Fruit fly (Drosophila melanogaster) whole organism, embryonic: Measurements from ENCODE around the gene CG5096.

Experiments used
- Aef1 ChIP-seq: fragments of 200-800 bp; sonication (Bioruptor generic); IDR thresholded peaks from 3 replicates; pipeline ENCODE4 v1.3.6; 2022; ENCODE audit warnings: missing biosample characterization, missing genetic modification characterization
- Atf6 ChIP-seq: fragments of 200-800 bp; sonication (Bioruptor generic); IDR thresholded peaks from 2 replicates; pipeline ENCODE4 v1.3.6; 2022; ENCODE audit warnings: missing biosample characterization, missing genetic modification characterization
- C15 ChIP-seq: fragments of 200-800 bp; sonication (Bioruptor generic); IDR thresholded peaks from 3 replicates; pipeline ENCODE4 v1.3.6; 2022; ENCODE audit warnings: missing biosample characterization, missing genetic modification characterization
- CG1024 ChIP-seq: fragments of 200-800 bp; sonication (Bioruptor generic); IDR thresholded peaks from 2 replicates; pipeline ENCODE4 v1.3.6; 2022; ENCODE audit warnings: missing biosample characterization, missing genetic modification characterization
- CG10654 ChIP-seq: fragments of 200-800 bp; sonication (Bioruptor generic); optimal IDR thresholded peaks from 2 replicates; lab custom pipeline; 2016; ENCODE audit warnings: missing biosample characterization, missing genetic modification characterization
- CG11398 ChIP-seq: fragments of 200-800 bp; sonication (Bioruptor generic); optimal IDR thresholded peaks from 2 replicates; lab custom pipeline; 2016; ENCODE audit warnings: missing biosample characterization, missing genetic modification characterization
- CG12104 ChIP-seq: fragments of 200-800 bp; sonication (Bioruptor generic); optimal IDR thresholded peaks from 3 replicates; lab custom pipeline; 2016; ENCODE audit warnings: missing biosample characterization, missing genetic modification characterization
- CG12391 ChIP-seq: fragments of 200-800 bp; sonication (Bioruptor generic); optimal IDR thresholded peaks from 3 replicates; lab custom pipeline; 2018; ENCODE audit warnings: missing biosample characterization, mild to moderate bottlenecking, missing genetic modification characterization, moderate library complexity
- CG12769 ChIP-seq: fragments of 200-800 bp; sonication (Bioruptor generic); optimal IDR thresholded peaks from 2 replicates; lab custom pipeline; 2019; ENCODE audit warnings: missing biosample characterization, mild to moderate bottlenecking, missing genetic modification characterization, moderate library complexity
- CG12942 ChIP-seq: fragments of 200-800 bp; sonication (Bioruptor generic); optimal IDR thresholded peaks from 3 replicates; lab custom pipeline; 2016; ENCODE audit warnings: missing biosample characterization, missing genetic modification characterization
- CG13287 ChIP-seq: fragments of 200-800 bp; sonication (Bioruptor generic); IDR thresholded peaks from 2 replicates; pipeline ENCODE4 v1.3.6; 2022; ENCODE audit warnings: missing biosample characterization, missing genetic modification characterization; ENCODE audit not compliant: partially characterized antibody
- CG14050 ChIP-seq: fragments of 200-800 bp; sonication (Bioruptor generic); IDR thresholded peaks from 3 replicates; pipeline ENCODE4 v1.3.6; 2022; ENCODE audit warnings: missing biosample characterization, missing genetic modification characterization
- CG15073 ChIP-seq: fragments of 200-800 bp; sonication (Bioruptor generic); optimal IDR thresholded peaks from 2 replicates; lab custom pipeline; 2016; ENCODE audit warnings: missing biosample characterization, missing genetic modification characterization
- CG1603 ChIP-seq: fragments of 200-800 bp; sonication (Bioruptor generic); optimal IDR thresholded peaks from 2 replicates; lab custom pipeline; 2019; ENCODE audit warnings: missing biosample characterization, mild to moderate bottlenecking, missing genetic modification characterization, moderate library complexity
- CG1647 ChIP-seq: fragments of 200-800 bp; sonication (Bioruptor generic); optimal IDR thresholded peaks from 3 replicates; lab custom pipeline; 2016; ENCODE audit warnings: missing biosample characterization, missing genetic modification characterization
- CG17612 ChIP-seq: fragments of 200-800 bp; sonication (Bioruptor generic); IDR thresholded peaks from 2 replicates; pipeline ENCODE4 v1.3.6; 2022; ENCODE audit warnings: missing biosample characterization, missing genetic modification characterization
- CG18599 ChIP-seq: fragments of 200-800 bp; sonication (Bioruptor generic); optimal IDR thresholded peaks from 3 replicates; lab custom pipeline; 2017; ENCODE audit warnings: missing biosample characterization, missing genetic modification characterization, mild to moderate bottlenecking, moderate library complexity, missing genetic modification reagents
- CG34376 ChIP-seq: fragments of 200-800 bp; sonication (Bioruptor generic); optimal IDR thresholded peaks from 2 replicates; lab custom pipeline; 2018; ENCODE audit warnings: missing biosample characterization, mild to moderate bottlenecking, missing genetic modification characterization
- CG5953 ChIP-seq: fragments of 200-800 bp; sonication (Bioruptor generic); IDR thresholded peaks from 2 replicates; pipeline ENCODE4 v1.3.6; 2022; ENCODE audit warnings: missing biosample characterization, missing genetic modification characterization
- CG8089 ChIP-seq: fragments of 200-800 bp; sonication (Bioruptor generic); optimal IDR thresholded peaks from 3 replicates; lab custom pipeline; 2016; ENCODE audit warnings: missing biosample characterization, missing genetic modification characterization
- CG8359 ChIP-seq: fragments of 200-800 bp; sonication (Bioruptor generic); optimal IDR thresholded peaks from 2 replicates; lab custom pipeline; 2017; ENCODE audit warnings: missing biosample characterization, mild to moderate bottlenecking, missing genetic modification characterization, borderline replicate concordance
- CG9215 ChIP-seq: fragments of 200-800 bp; sonication (Bioruptor generic); IDR thresholded peaks from 2 replicates; pipeline ENCODE4 v1.3.6; 2022; ENCODE audit warnings: missing biosample characterization, missing genetic modification characterization
- CG9817 ChIP-seq: fragments of 200-800 bp; sonication (Bioruptor generic); optimal IDR thresholded peaks from 2 replicates; lab custom pipeline; 2018; ENCODE audit warnings: missing biosample characterization, mild to moderate bottlenecking, missing genetic modification characterization, moderate library complexity
- D ChIP-seq, 2 experiments: fragments of 200-800 bp in 1 of 2; fragments of >200 bp in 1 of 2; sonication (Bioruptor generic) in 1 of 2; optimal IDR thresholded peaks; 2 replicates in 1 of 2; 3 replicates in 1 of 2; lab custom pipeline; 2017; ENCODE audit warnings: mild to moderate bottlenecking in 1 of 2, missing biosample characterization in 1 of 2, missing genetic modification characterization in 1 of 2, missing genetic modification reagents in 1 of 2
- D19A ChIP-seq: fragments of 200-800 bp; optimal IDR thresholded peaks from 3 replicates; lab custom pipeline; 2019; ENCODE audit warnings: missing biosample characterization, mild to moderate bottlenecking, missing genetic modification characterization, moderate library complexity
- Dbx ChIP-seq: fragments of 200-800 bp; sonication (Bioruptor generic); IDR thresholded peaks from 3 replicates; pipeline ENCODE4 v1.3.6; 2022; ENCODE audit warnings: missing biosample characterization, missing genetic modification characterization
- Dll ChIP-seq: fragments of 200-800 bp; sonication (Bioruptor generic); IDR thresholded peaks from 4 replicates; pipeline ENCODE4 v1.3.6; 2022; ENCODE audit warnings: missing biosample characterization, missing genetic modification characterization; ENCODE audit not compliant: partially characterized antibody
- ERR ChIP-seq: fragments of 200-800 bp; sonication (Bioruptor generic); optimal IDR thresholded peaks from 2 replicates; lab custom pipeline; 2016; ENCODE audit warnings: missing biosample characterization, missing genetic modification characterization
- Elba2 ChIP-seq: fragments of 200-800 bp; sonication (Bioruptor generic); optimal IDR thresholded peaks from 3 replicates; lab custom pipeline; 2016; ENCODE audit warnings: missing biosample characterization, missing genetic modification characterization
- Xbp1 ChIP-seq: fragments of 200-800 bp; sonication (Bioruptor generic); optimal IDR thresholded peaks from 3 replicates; lab custom pipeline; 2016; ENCODE audit warnings: missing biosample characterization, mild to moderate bottlenecking, missing genetic modification characterization
- cg ChIP-seq: fragments of 200-800 bp; sonication (Bioruptor generic); optimal IDR thresholded peaks from 3 replicates; lab custom pipeline; 2019; ENCODE audit warnings: missing biosample characterization, mild to moderate bottlenecking, missing genetic modification characterization, moderate library complexity
- chinmo ChIP-seq: fragments of 200-800 bp; sonication (Bioruptor generic); IDR thresholded peaks from 4 replicates; pipeline ENCODE4 v1.3.6; 2022; ENCODE audit warnings: missing biosample characterization, missing genetic modification characterization; ENCODE audit not compliant: partially characterized antibody
- disco-r ChIP-seq: fragments of 200-800 bp; sonication (Bioruptor generic); optimal IDR thresholded peaks from 2 replicates; lab custom pipeline; 2016; ENCODE audit warnings: missing biosample characterization, missing genetic modification characterization
- gfzf ChIP-seq: fragments of 200-800 bp; sonication (Bioruptor generic); optimal IDR thresholded peaks from 2 replicates; lab custom pipeline; 2016; ENCODE audit warnings: missing biosample characterization, mild to moderate bottlenecking, missing genetic modification characterization, moderate library complexity
- grau ChIP-seq: fragments of 200-800 bp; optimal IDR thresholded peaks from 3 replicates; lab custom pipeline; 2019; ENCODE audit warnings: missing biosample characterization, mild to moderate bottlenecking, missing genetic modification characterization, moderate library complexity
- hb ChIP-seq: fragments of 200-800 bp; sonication (Bioruptor generic); IDR thresholded peaks from 3 replicates; pipeline ENCODE4 v1.3.6; 2022; ENCODE audit warnings: missing biosample characterization, missing genetic modification characterization; ENCODE audit not compliant: partially characterized antibody
- ind ChIP-seq: fragments of 200-800 bp; sonication (Bioruptor generic); optimal IDR thresholded peaks from 3 replicates; lab custom pipeline; 2016; ENCODE audit warnings: missing biosample characterization, missing genetic modification characterization
- lbe ChIP-seq: fragments of 200-800 bp; sonication (Bioruptor generic); optimal IDR thresholded peaks from 2 replicates; lab custom pipeline; 2016; ENCODE audit warnings: missing biosample characterization, mild to moderate bottlenecking, missing genetic modification characterization
- lmd ChIP-seq: fragments of 200-800 bp; sonication (Bioruptor generic); IDR thresholded peaks from 2 replicates; pipeline ENCODE4 v1.3.6; 2022; ENCODE audit warnings: missing biosample characterization, missing genetic modification characterization
- org-1 ChIP-seq: fragments of 200-800 bp; sonication (Bioruptor generic); optimal IDR thresholded peaks from 2 replicates; lab custom pipeline; 2017; ENCODE audit warnings: missing biosample characterization, missing genetic modification characterization
- pfk ChIP-seq: fragments of 200-800 bp; sonication (Bioruptor generic); optimal IDR thresholded peaks from 2 replicates; lab custom pipeline; 2018; ENCODE audit warnings: missing biosample characterization, mild to moderate bottlenecking, missing genetic modification characterization, moderate library complexity
- rib ChIP-seq: fragments of 200-800 bp; sonication (Bioruptor generic); IDR thresholded peaks from 2 replicates; pipeline ENCODE4 v1.3.6; 2022; ENCODE audit warnings: missing biosample characterization, missing genetic modification characterization
- row ChIP-seq: fragments of 200-800 bp; sonication (Bioruptor generic); IDR thresholded peaks from 3 replicates; pipeline ENCODE4 v1.3.6; 2022; ENCODE audit warnings: missing biosample characterization, missing genetic modification characterization
- run ChIP-seq: fragments of 200-800 bp; sonication (Bioruptor generic); optimal IDR thresholded peaks from 3 replicates; lab custom pipeline; 2018; ENCODE audit warnings: missing biosample characterization, mild to moderate bottlenecking, missing genetic modification characterization
- sd ChIP-seq: fragments of 200-800 bp; sonication (Bioruptor generic); optimal IDR thresholded peaks from 3 replicates; lab custom pipeline; 2018; ENCODE audit warnings: missing biosample characterization, mild to moderate bottlenecking, missing genetic modification characterization, moderate library complexity
- shn ChIP-seq: fragments of 200-800 bp; sonication (Bioruptor generic); optimal IDR thresholded peaks from 3 replicates; lab custom pipeline; 2016; ENCODE audit warnings: missing biosample characterization, missing genetic modification characterization
- sim ChIP-seq: fragments of 200-800 bp; sonication (Bioruptor generic); IDR thresholded peaks from 2 replicates; pipeline ENCODE4 v1.3.6; 2022; ENCODE audit warnings: missing biosample characterization, missing genetic modification characterization
- sna ChIP-seq: fragments of 200-800 bp; sonication (Bioruptor generic); IDR thresholded peaks from 2 replicates; pipeline ENCODE4 v1.3.6; 2022; ENCODE audit warnings: missing biosample characterization, missing genetic modification characterization; ENCODE audit not compliant: partially characterized antibody
- stwl ChIP-seq: fragments of 200-800 bp; sonication (Bioruptor generic); optimal IDR thresholded peaks from 3 replicates; lab custom pipeline; 2018; ENCODE audit warnings: missing biosample characterization, mild to moderate bottlenecking, missing genetic modification characterization, moderate library complexity
- tx ChIP-seq: fragments of 200-800 bp; sonication (Bioruptor generic); optimal IDR thresholded peaks from 2 replicates; lab custom pipeline; 2016; ENCODE audit warnings: missing biosample characterization, missing genetic modification characterization
- vnd ChIP-seq: fragments of 200-800 bp; sonication (Bioruptor generic); IDR thresholded peaks from 3 replicates; pipeline ENCODE4 v1.3.6; 2022; ENCODE audit warnings: missing biosample characterization, missing genetic modification characterization; ENCODE audit not compliant: partially characterized antibody

CG5096 gene

dm6 chr2L:10341405-10341804, 40.7 kb upstream of the CG5096 start, which contains the start of gene CG31715 (continued):
- TF ChIP-seq CG34376 (GFP tag; lab: Kevin White, UChicago) (peak; percentile 5), chinmo (no peak), CG8089 (no peak), row (GFP tag; lab: Robert Waterston, UW) (peak; percentile 81), CG9817 (tag; lab: Kevin White, UChicago) (no peak), org-1 (GFP tag; lab: Kevin White, UChicago) (no peak), gfzf (peak; percentile 34), ind (GFP tag; lab: Kevin White, UChicago) (no peak), CG15073 (no peak), Elba2 (GFP tag; lab: Kevin White, UChicago) (no peak), Dbx (GFP tag; lab: Robert Waterston, UW) (peak; percentile 62; the same call in 1 of the 3 replicates), stwl (tag; lab: Kevin White, UChicago) (peak; percentile 56), CG12104 (GFP tag; lab: Kevin White, UChicago) (no peak), CG1647 (GFP tag; lab: Kevin White, UChicago) (no peak), Xbp1 (peak; percentile 20), rib (GFP tag; lab: Robert Waterston, UW) (peak; percentile 49; the same call in 1 of the 2 replicates), hb (no peak), shn (GFP tag; lab: Kevin White, UChicago) (no peak), CG1603 (peak; percentile 35), ERR (GFP tag; lab: Kevin White, UChicago) (no peak), CG10654 (no peak), disco-r (GFP tag; lab: Kevin White, UChicago) (no peak), tx (GFP tag; lab: Kevin White, UChicago) (no peak), lbe (GFP tag; lab: Kevin White, UChicago) (peak; percentile 44), run (tag; lab: Kevin White, UChicago) (no peak), CG12391 (tag; lab: Kevin White, UChicago) (peak; percentile 54), CG14050 (GFP tag; lab: Robert Waterston, UW) (no peak), CG12769 (tag; lab: Kevin White, UChicago) (no peak), D (optimal IDR thresholded peaks at IDR 0.05; lab: Kevin White, UChicago) (no peak), D (GFP tag; optimal IDR thresholded peaks at IDR 0.05; lab: Kevin White, UChicago) (no peak), CG8359 (GFP tag; lab: Kevin White, UChicago) (no peak), pfk (GFP tag; lab: Kevin White, UChicago) (no peak), D19A (tag; lab: Kevin White, UChicago) (peak; percentile 8), cg (no peak), Dll (peak; percentile 64), lmd (no peak), C15 (no peak), CG17612 (GFP tag; lab: Robert Waterston, UW) (no peak), CG11398 (GFP tag; lab: Kevin White, UChicago) (no peak), CG18599 (GFP tag; lab: Kevin White, UChicago) (no peak), CG1024 (GFP tag; lab: Robert Waterston, UW) (no peak), Aef1 (GFP tag; lab: Robert Waterston, UW) (no peak), Atf6 (0 out of 2 replicates have a peak, but pooled peaks have one; percentile 19), CG9215 (GFP tag; lab: Robert Waterston, UW) (no peak), CG12942 (no peak), sna (GFP tag; lab: Robert Waterston, UW) (no peak), grau (peak; percentile 38), vnd (no peak), sim (no peak), CG5953 (GFP tag; lab: Robert Waterston, UW) (no peak), CG13287 (GFP tag; lab: Robert Waterston, UW) (peak; percentile 63), sd (tag; lab: Kevin White, UChicago) (peak; percentile 87)
